Worm (Caenorhabditis elegans): ENCODE data around the gene pqn-83.
A peak's percentile ranks its signal among the peaks of the same experiment; 100 is the strongest.

The pqn-83 gene

ce11 chrIII:13070548-13071050, 28.7 kb downstream of the pqn-83 start, which contains the start of gene Y39E4B.6 (continued):
- peak; percentile 63; the same call in 1 of the 2 replicates for TF ChIP-seq mxl-2 (GFP tag; conservative IDR thresholded peaks at IDR 0.05)
- TF ChIP-seq zfp-3 (GFP tag; conservative IDR thresholded peaks at IDR 0.05) = peak; percentile 87
- TF ChIP-seq dmd-6 (GFP tag; IDR thresholded peaks at IDR 0.05) = peak; percentile 98
- TF ChIP-seq Y48G9A.11 (GFP tag; IDR thresholded peaks at IDR 0.05) = 0 out of 2 replicates have a peak, but pooled peaks have one; percentile 15
- peak; percentile 98 for TF ChIP-seq hlh-11 (tag; optimal IDR thresholded peaks at IDR 0.05)
- TF ChIP-seq lin-29 (GFP tag; IDR thresholded peaks at IDR 0.05) = peak; percentile 73
- TF ChIP-seq hlh-30 (tag; optimal IDR thresholded peaks at IDR 0.05; ENCODE audit: insufficient read depth) = peak; percentile 94
- TF ChIP-seq nhr-11 (tag; optimal IDR thresholded peaks at IDR 0.05) = peak; percentile 96
- peak; percentile 10 for TF ChIP-seq pqm-1 (tag; optimal IDR thresholded peaks at IDR 0.05)
- no peak for TF ChIP-seq cey-2 (tag; optimal IDR thresholded peaks at IDR 0.05; ENCODE audit: borderline replicate concordance, insufficient read depth)
- TF ChIP-seq ZK337.2 (GFP tag; IDR thresholded peaks at IDR 0.05) = no peak
- TF ChIP-seq Y5F2A.4 (GFP tag; optimal IDR thresholded peaks at IDR 0.05) = peak; percentile 51
- TF ChIP-seq lin-38 (GFP tag; IDR thresholded peaks at IDR 0.05) = peak; percentile 81
- peak in 1 of 2 experiments; percentile 61 for TF ChIP-seq ZK546.5 (tag; optimal IDR thresholded peaks at IDR 0.05)
- TF ChIP-seq zfp-2 (tag; optimal IDR thresholded peaks at IDR 0.05) = peak; percentile 84
- TF ChIP-seq nhr-10 (tag; optimal IDR thresholded peaks at IDR 0.05) = peak; percentile 81
- no peak for TF ChIP-seq daf-12 (tag; optimal IDR thresholded peaks at IDR 0.05)
- peak; percentile 71; the same call in 1 of the 2 replicates for TF ChIP-seq arid-1 (GFP tag; conservative IDR thresholded peaks at IDR 0.05)
- no peak for TF ChIP-seq ces-1 (GFP tag; optimal IDR thresholded peaks at IDR 0.05)
- peak; percentile 97 for TF ChIP-seq set-16 (GFP tag; IDR thresholded peaks at IDR 0.05)
- TF ChIP-seq php-3 (GFP tag; IDR thresholded peaks at IDR 0.05) = 0 out of 2 replicates have a peak, but pooled peaks have one; percentile 37
- no peak for TF ChIP-seq F10B5.3 (tag; optimal IDR thresholded peaks at IDR 0.05)
- no peak for TF ChIP-seq R02D3.7 (tag; optimal IDR thresholded peaks at IDR 0.05)
- TF ChIP-seq aly-2 (tag; optimal IDR thresholded peaks at IDR 0.05) = no peak
- TF ChIP-seq pha-4 (GFP tag; IDR thresholded peaks at IDR 0.05) = peak; percentile 86
- no peak for TF ChIP-seq pha-4 (tag; optimal IDR thresholded peaks at IDR 0.05)
- peak; percentile 98 for TF ChIP-seq rbr-2 (tag; optimal IDR thresholded peaks at IDR 0.05)
- TF ChIP-seq snpc-4 (tag; optimal IDR thresholded peaks at IDR 0.05) = peak; percentile 64
- TF ChIP-seq T26A8.4 (GFP tag; IDR thresholded peaks at IDR 0.05) = peak; percentile 89
- TF ChIP-seq mdl-1 (tag; optimal IDR thresholded peaks at IDR 0.05) = peak; percentile 89 to 94
- TF ChIP-seq sdz-12 (GFP tag; optimal IDR thresholded peaks at IDR 0.05) = peak; percentile 36
- TF ChIP-seq nhr-111 (GFP tag; optimal IDR thresholded peaks at IDR 0.05) = no peak
- TF ChIP-seq mep-1 (tag; optimal IDR thresholded peaks at IDR 0.05) = peak; percentile 98
- peak; percentile 90 for TF ChIP-seq T20F7.1 (GFP tag; optimal IDR thresholded peaks at IDR 0.05)
- TF ChIP-seq ctbp-1 (GFP tag; IDR thresholded peaks at IDR 0.05) = peak; percentile 98
- peak; percentile 88 for TF ChIP-seq jun-1 (tag; optimal IDR thresholded peaks at IDR 0.05)
- TF ChIP-seq spr-3 (GFP tag; optimal IDR thresholded peaks at IDR 0.05) = peak; percentile 88
- peak; percentile 68; the same call in 1 of the 2 replicates for TF ChIP-seq lin-1 (GFP tag; IDR thresholded peaks at IDR 0.05)
- TF ChIP-seq unc-62 (GFP tag; optimal IDR thresholded peaks at IDR 0.05 in 1 of 2) = peak in 1 of 2 experiments; percentile 100
- no peak for TF ChIP-seq unc-62 (tag; optimal IDR thresholded peaks at IDR 0.05)
- TF ChIP-seq spr-1 (tag; optimal IDR thresholded peaks at IDR 0.05) = peak; percentile 90
- no peak for TF ChIP-seq Y105C5A.15 (GFP tag; IDR thresholded peaks at IDR 0.05)
- peak; percentile 96 for TF ChIP-seq madf-9 (GFP tag; conservative IDR thresholded peaks at IDR 0.05)
- peak; percentile 79 for TF ChIP-seq nhr-6 (tag; optimal IDR thresholded peaks at IDR 0.05)
- no peak for TF ChIP-seq Y75B8A.6 (GFP tag; IDR thresholded peaks at IDR 0.05)
- TF ChIP-seq ceh-20 (GFP tag; IDR thresholded peaks at IDR 0.05) = peak; percentile 97
- no peak for TF ChIP-seq ceh-62 (tag; optimal IDR thresholded peaks at IDR 0.05)
- 0 out of 2 replicates have a peak, but pooled peaks have one; percentile 50 for TF ChIP-seq dmd-8 (GFP tag; IDR thresholded peaks at IDR 0.05)
- TF ChIP-seq nhr-25 (tag; optimal IDR thresholded peaks at IDR 0.05; ENCODE audit: borderline replicate concordance, insufficient read depth) = peak; percentile 93
- peak; percentile 42 for TF ChIP-seq lin-15B (tag; optimal IDR thresholded peaks at IDR 0.05)

All from whole organism, L4 larva.